Fruit fly (Drosophila melanogaster) whole organism, prepupa: ENCODE data around the gene CG18281.

Experiments used
- Blimp-1 ChIP-seq: fragments of 200-800 bp; sonication (Bioruptor generic); optimal IDR thresholded peaks from 3 replicates; lab custom pipeline; 2017; ENCODE audit warnings: missing biosample characterization, missing genetic modification characterization, mild to moderate bottlenecking, moderate library complexity, missing genetic modification reagents
- CG11902 ChIP-seq: fragments of 200-800 bp; sonication (Bioruptor generic); optimal IDR thresholded peaks from 3 replicates; lab custom pipeline; 2016; ENCODE audit warnings: missing biosample characterization, missing genetic modification characterization
- CG34406 ChIP-seq: fragments of 200-800 bp; sonication (Bioruptor generic); optimal IDR thresholded peaks from 3 replicates; lab custom pipeline; 2016; ENCODE audit warnings: missing biosample characterization, missing genetic modification characterization
- lz ChIP-seq: fragments of 200-800 bp; sonication (Bioruptor generic); optimal IDR thresholded peaks from 3 replicates; lab custom pipeline; 2016; ENCODE audit warnings: missing biosample characterization, missing genetic modification characterization

- no peak for TF ChIP-seq CG34406 (GFP tag; lab: Kevin White, UChicago)
- no peak for TF ChIP-seq Blimp-1 (GFP tag; lab: Kevin White, UChicago)
- TF ChIP-seq CG11902 (GFP tag; lab: Kevin White, UChicago): no peak
- no peak for TF ChIP-seq lz (GFP tag; lab: Kevin White, UChicago)
Observed at dm6 chr3L:20539116-20539990, 39.7 kb downstream of the CG18281 start.
